Fruit fly (Drosophila melanogaster) whole organism, pupa: ENCODE measurements around the gene mdy.

Source experiments
- CG10348 ChIP-seq: fragments of 200-800 bp; sonication (Bioruptor generic); IDR thresholded peaks from 2 replicates; pipeline ENCODE4 v1.3.6; 2022; ENCODE audit warnings: missing biosample characterization, missing genetic modification characterization
- CG12605 ChIP-seq: fragments of 200-800 bp; sonication (Bioruptor generic); IDR thresholded peaks from 2 replicates; pipeline ENCODE4 v1.3.6; 2022; ENCODE audit warnings: missing biosample characterization, missing genetic modification characterization
- CG13204 ChIP-seq: fragments of 200-800 bp; sonication (Bioruptor generic); optimal IDR thresholded peaks from 2 replicates; lab custom pipeline; 2018; ENCODE audit warnings: missing biosample characterization, mild to moderate bottlenecking, missing genetic modification characterization, moderate library complexity
- CG34367 ChIP-seq: fragments of 200-800 bp; sonication (Bioruptor generic); optimal IDR thresholded peaks from 2 replicates; lab custom pipeline; 2018; ENCODE audit warnings: missing biosample characterization, mild to moderate bottlenecking, missing genetic modification characterization
- CG8159 ChIP-seq: fragments of 200-800 bp; sonication (Bioruptor generic); optimal IDR thresholded peaks from 3 replicates; lab custom pipeline; 2018; ENCODE audit warnings: missing biosample characterization, mild to moderate bottlenecking, missing genetic modification characterization, moderate library complexity
- CG8301 ChIP-seq: fragments of 200-800 bp; sonication (Bioruptor generic); optimal IDR thresholded peaks from 2 replicates; lab custom pipeline; 2018; ENCODE audit warnings: missing biosample characterization, mild to moderate bottlenecking, missing genetic modification characterization
- CG9948 ChIP-seq: fragments of 200-800 bp; sonication (Bioruptor generic); optimal IDR thresholded peaks from 2 replicates; lab custom pipeline; 2018; ENCODE audit warnings: missing biosample characterization, mild to moderate bottlenecking, missing genetic modification characterization, moderate library complexity
- D1 ChIP-seq: fragments of 200-800 bp; sonication (Bioruptor generic); optimal IDR thresholded peaks from 2 replicates; lab custom pipeline; 2018; ENCODE audit warnings: missing biosample characterization, mild to moderate bottlenecking, missing genetic modification characterization, moderate library complexity
- Ets98B ChIP-seq: fragments of 200-800 bp; sonication (Bioruptor generic); IDR thresholded peaks from 2 replicates; pipeline ENCODE4 v1.3.6; 2022; ENCODE audit warnings: missing biosample characterization, missing genetic modification characterization
- Pif1B ChIP-seq: fragments of 200-800 bp; sonication (Bioruptor generic); optimal IDR thresholded peaks from 3 replicates; lab custom pipeline; 2016; ENCODE audit warnings: missing biosample characterization, missing genetic modification characterization
- Snoo ChIP-seq: fragments of 200-800 bp; sonication (Bioruptor generic); optimal IDR thresholded peaks from 3 replicates; lab custom pipeline; 2017; ENCODE audit warnings: missing biosample characterization, mild to moderate bottlenecking, missing genetic modification characterization, inconsistent platforms
- gl ChIP-seq: fragments of 200-800 bp; sonication (Bioruptor generic); optimal IDR thresholded peaks from 2 replicates; lab custom pipeline; 2018; ENCODE audit warnings: missing biosample characterization, mild to moderate bottlenecking, missing genetic modification characterization
- rn ChIP-seq: fragments of 200-800 bp; sonication (Bioruptor generic); IDR thresholded peaks from 2 replicates; pipeline ENCODE4 v1.3.6; 2022; ENCODE audit warnings: missing biosample characterization, missing genetic modification characterization

- TF ChIP-seq CG9948 (no peak), CG10348 (GFP tag; lab: Robert Waterston, UW) (no peak), D1 (tag; lab: Kevin White, UChicago) (no peak), rn (GFP tag; lab: Robert Waterston, UW) (no peak), CG8301 (tag; lab: Kevin White, UChicago) (no peak), CG34367 (tag; lab: Kevin White, UChicago) (no peak), Pif1B (GFP tag; lab: Kevin White, UChicago) (no peak), CG12605 (no peak), CG13204 (no peak), gl (no peak), Snoo (tag; lab: Kevin White, UChicago) (no peak), CG8159 (tag; lab: Kevin White, UChicago) (no peak), Ets98B (GFP tag; lab: Robert Waterston, UW) (no peak)
Measured at dm6 chr2L:16859103-16859502, 42.6 kb downstream of the mdy start.
